Fruit fly (Drosophila melanogaster) whole organism, embryonic: ENCODE data around the gene Smox.

Source experiments
- Aef1 ChIP-seq: fragments of 200-800 bp; sonication (Bioruptor generic); IDR thresholded peaks from 3 replicates; pipeline ENCODE4 v1.3.6; 2022; ENCODE audit warnings: missing biosample characterization, missing genetic modification characterization
- CG11247 ChIP-seq: fragments of 200-800 bp; sonication (Bioruptor generic); IDR thresholded peaks from 2 replicates; pipeline ENCODE4 v1.3.6; 2022; ENCODE audit warnings: missing biosample characterization, missing genetic modification characterization
- CG12942 ChIP-seq: fragments of 200-800 bp; sonication (Bioruptor generic); optimal IDR thresholded peaks from 3 replicates; lab custom pipeline; 2016; ENCODE audit warnings: missing biosample characterization, missing genetic modification characterization
- CG13287 ChIP-seq: fragments of 200-800 bp; sonication (Bioruptor generic); IDR thresholded peaks from 2 replicates; pipeline ENCODE4 v1.3.6; 2022; ENCODE audit warnings: missing biosample characterization, missing genetic modification characterization; ENCODE audit not compliant: partially characterized antibody
- CG13424 ChIP-seq: fragments of 200-800 bp; sonication (Bioruptor generic); optimal IDR thresholded peaks from 2 replicates; lab custom pipeline; 2019; ENCODE audit warnings: missing biosample characterization, mild to moderate bottlenecking, missing genetic modification characterization, moderate library complexity
- CG1529 ChIP-seq: fragments of 200-800 bp; sonication (Bioruptor generic); optimal IDR thresholded peaks from 3 replicates; lab custom pipeline; 2018; ENCODE audit warnings: missing biosample characterization, missing genetic modification characterization
- CG15479 ChIP-seq: fragments of 200-800 bp; sonication (Bioruptor generic); optimal IDR thresholded peaks from 3 replicates; lab custom pipeline; 2019; ENCODE audit warnings: missing biosample characterization, mild to moderate bottlenecking, missing genetic modification characterization, moderate library complexity
- CG17385 ChIP-seq: fragments of 200-800 bp; sonication (Bioruptor generic); optimal IDR thresholded peaks from 3 replicates; lab custom pipeline; 2018; ENCODE audit warnings: missing biosample characterization, mild to moderate bottlenecking, missing genetic modification characterization
- CG1832 ChIP-seq: fragments of 200-800 bp; sonication (Bioruptor generic); optimal IDR thresholded peaks from 2 replicates; lab custom pipeline; 2017; ENCODE audit warnings: missing biosample characterization, mild to moderate bottlenecking, missing genetic modification characterization, inconsistent platforms
- CG18476 ChIP-seq: fragments of 200-800 bp; sonication (Bioruptor generic); optimal IDR thresholded peaks from 2 replicates; lab custom pipeline; 2016; ENCODE audit warnings: missing biosample characterization, mild to moderate bottlenecking, missing genetic modification characterization
- CG18599 ChIP-seq: fragments of 200-800 bp; sonication (Bioruptor generic); optimal IDR thresholded peaks from 3 replicates; lab custom pipeline; 2017; ENCODE audit warnings: missing biosample characterization, missing genetic modification characterization, mild to moderate bottlenecking, moderate library complexity, missing genetic modification reagents
- CG2199 ChIP-seq: fragments of 200-800 bp; sonication (Bioruptor generic); IDR thresholded peaks from 3 replicates; pipeline ENCODE4 v1.3.6; 2022; ENCODE audit warnings: missing biosample characterization, missing genetic modification characterization
- CG2889 ChIP-seq: fragments of 200-800 bp; sonication (Bioruptor generic); IDR thresholded peaks from 3 replicates; pipeline ENCODE4 v1.3.6; 2022; ENCODE audit warnings: missing biosample characterization, missing genetic modification characterization
- CG32532 ChIP-seq: fragments of 200-800 bp; sonication (Bioruptor generic); IDR thresholded peaks from 2 replicates; pipeline ENCODE4 v1.3.6; 2022; ENCODE audit warnings: missing biosample characterization, missing genetic modification characterization
- CG34224 ChIP-seq: fragments of 200-800 bp; sonication (Bioruptor generic); IDR thresholded peaks from 3 replicates; pipeline ENCODE4 v1.3.6; 2022; ENCODE audit warnings: missing biosample characterization, missing genetic modification characterization; ENCODE audit not compliant: partially characterized antibody
- CG34422 ChIP-seq: fragments of 200-800 bp; sonication (Bioruptor generic); IDR thresholded peaks from 3 replicates; pipeline ENCODE4 v1.3.6; 2022; ENCODE audit warnings: missing biosample characterization, missing genetic modification characterization
- CG4360 ChIP-seq: fragments of 200-800 bp; sonication (Bioruptor generic); IDR thresholded peaks from 2 replicates; pipeline ENCODE4 v1.3.6; 2022; ENCODE audit warnings: missing biosample characterization, missing genetic modification characterization
- CG7745 ChIP-seq: fragments of 200-800 bp; sonication (Bioruptor generic); optimal IDR thresholded peaks from 2 replicates; lab custom pipeline; 2018; ENCODE audit warnings: missing biosample characterization, mild to moderate bottlenecking, missing genetic modification characterization, moderate library complexity
- CG7963 ChIP-seq: fragments of 200-800 bp; sonication (Bioruptor generic); IDR thresholded peaks from 3 replicates; pipeline ENCODE4 v1.3.6; 2022; ENCODE audit warnings: missing biosample characterization, missing genetic modification characterization; ENCODE audit not compliant: partially characterized antibody
- CG8089 ChIP-seq: fragments of 200-800 bp; sonication (Bioruptor generic); optimal IDR thresholded peaks from 3 replicates; lab custom pipeline; 2016; ENCODE audit warnings: missing biosample characterization, missing genetic modification characterization
- CG9609 ChIP-seq: fragments of 200-800 bp; sonication (Bioruptor generic); optimal IDR thresholded peaks from 3 replicates; lab custom pipeline; 2016; ENCODE audit warnings: missing biosample characterization, missing genetic modification characterization
- CG9797 ChIP-seq: fragments of 200-800 bp; sonication (Bioruptor generic); optimal IDR thresholded peaks from 3 replicates; lab custom pipeline; 2018; ENCODE audit warnings: missing biosample characterization, mild to moderate bottlenecking, missing genetic modification characterization
- CG9817 ChIP-seq: fragments of 200-800 bp; sonication (Bioruptor generic); optimal IDR thresholded peaks from 2 replicates; lab custom pipeline; 2018; ENCODE audit warnings: missing biosample characterization, mild to moderate bottlenecking, missing genetic modification characterization, moderate library complexity
- Chrac-16 ChIP-seq: fragments of 200-800 bp; sonication (Bioruptor generic); optimal IDR thresholded peaks from 3 replicates; lab custom pipeline; 2016; ENCODE audit warnings: missing biosample characterization, missing genetic modification characterization
- D19A ChIP-seq: fragments of 200-800 bp; optimal IDR thresholded peaks from 3 replicates; lab custom pipeline; 2019; ENCODE audit warnings: missing biosample characterization, mild to moderate bottlenecking, missing genetic modification characterization, moderate library complexity
- Dip2 ChIP-seq: fragments of 200-800 bp; sonication (Bioruptor generic); IDR thresholded peaks from 2 replicates; pipeline ENCODE4 v1.3.6; 2022; ENCODE audit warnings: missing biosample characterization, missing genetic modification characterization
- Doc3 ChIP-seq: fragments of 200-800 bp; sonication (Bioruptor generic); IDR thresholded peaks from 3 replicates; pipeline ENCODE4 v1.3.6; 2022; ENCODE audit warnings: missing biosample characterization, missing genetic modification characterization; ENCODE audit not compliant: partially characterized antibody
- Fer2 ChIP-seq: fragments of 200-800 bp; sonication (Bioruptor generic); optimal IDR thresholded peaks from 2 replicates; lab custom pipeline; 2018; ENCODE audit warnings: missing biosample characterization, mild to moderate bottlenecking, missing genetic modification characterization, moderate library complexity
- HmgZ ChIP-seq: fragments of 200-800 bp; sonication (Bioruptor generic); optimal IDR thresholded peaks from 2 replicates; lab custom pipeline; 2018; ENCODE audit warnings: missing biosample characterization, mild to moderate bottlenecking, missing genetic modification characterization
- Jarid2 ChIP-seq: fragments of 200-800 bp; sonication (Bioruptor generic); optimal IDR thresholded peaks from 3 replicates; lab custom pipeline; 2017; ENCODE audit warnings: mild to moderate bottlenecking, missing biosample characterization, missing genetic modification reagents, missing genetic modification characterization
- Lpt ChIP-seq: fragments of >200 bp; optimal IDR thresholded peaks from 2 replicates; lab custom pipeline; 2018; ENCODE audit warnings: missing biosample characterization, missing genetic modification characterization
- Oaz ChIP-seq: fragments of 200-800 bp; sonication (Bioruptor generic); IDR thresholded peaks from 2 replicates; pipeline ENCODE4 v1.3.6; 2022; ENCODE audit warnings: missing biosample characterization, missing genetic modification characterization
- Oli ChIP-seq: fragments of 200-800 bp; sonication (Bioruptor generic); optimal IDR thresholded peaks from 2 replicates; lab custom pipeline; 2018; ENCODE audit warnings: missing biosample characterization, mild to moderate bottlenecking, missing genetic modification characterization, moderate library complexity
- abd-A ChIP-seq: fragments of 200-800 bp; sonication (Bioruptor generic); optimal IDR thresholded peaks from 3 replicates; lab custom pipeline; 2019; ENCODE audit warnings: missing biosample characterization, mild to moderate bottlenecking, missing genetic modification characterization, moderate library complexity
- az2 ChIP-seq: fragments of 200-800 bp; sonication (Bioruptor generic); optimal IDR thresholded peaks from 3 replicates; lab custom pipeline; 2016; ENCODE audit warnings: missing biosample characterization, missing genetic modification characterization
- chinmo ChIP-seq: fragments of 200-800 bp; sonication (Bioruptor generic); IDR thresholded peaks from 4 replicates; pipeline ENCODE4 v1.3.6; 2022; ENCODE audit warnings: missing biosample characterization, missing genetic modification characterization; ENCODE audit not compliant: partially characterized antibody
- ems ChIP-seq: fragments of 200-800 bp; sonication (Bioruptor generic); optimal IDR thresholded peaks from 3 replicates; lab custom pipeline; 2016; ENCODE audit warnings: missing biosample characterization, missing genetic modification characterization
- fu2 ChIP-seq: fragments of 200-800 bp; sonication (Bioruptor generic); optimal IDR thresholded peaks from 2 replicates; lab custom pipeline; 2016; ENCODE audit warnings: missing biosample characterization, missing genetic modification characterization
- h ChIP-seq: fragments of >200 bp; optimal IDR thresholded peaks from 2 replicates; lab custom pipeline; 2017
- hkb ChIP-seq, 2 experiments: fragments of 200-800 bp in 1 of 2; fragments of >200 bp in 1 of 2; sonication (Bioruptor generic) in 1 of 2; IDR thresholded peaks in 1 of 2; optimal IDR thresholded peaks in 1 of 2; 2 replicates each; pipeline versions ENCODE4 v1.3.6 to Lab custom; 2017 to 2022; ENCODE audit warnings: missing biosample characterization in 1 of 2, missing genetic modification characterization in 1 of 2
- nau ChIP-seq: fragments of 200-800 bp; sonication (Bioruptor generic); optimal IDR thresholded peaks from 3 replicates; lab custom pipeline; 2017; ENCODE audit warnings: missing biosample characterization, mild to moderate bottlenecking, missing genetic modification characterization, missing genetic modification reagents
- nmo ChIP-seq: fragments of 200-800 bp; sonication (Bioruptor generic); optimal IDR thresholded peaks from 2 replicates; lab custom pipeline; 2018; ENCODE audit warnings: missing biosample characterization, mild to moderate bottlenecking, missing genetic modification characterization, moderate library complexity
- odd ChIP-seq: fragments of 200-800 bp; sonication (Bioruptor generic); optimal IDR thresholded peaks from 2 replicates; lab custom pipeline; 2017; ENCODE audit warnings: missing biosample characterization, mild to moderate bottlenecking, missing genetic modification characterization
- org-1 ChIP-seq: fragments of 200-800 bp; sonication (Bioruptor generic); optimal IDR thresholded peaks from 2 replicates; lab custom pipeline; 2017; ENCODE audit warnings: missing biosample characterization, missing genetic modification characterization
- row ChIP-seq: fragments of 200-800 bp; sonication (Bioruptor generic); IDR thresholded peaks from 3 replicates; pipeline ENCODE4 v1.3.6; 2022; ENCODE audit warnings: missing biosample characterization, missing genetic modification characterization
- seq ChIP-seq: fragments of 200-800 bp; sonication (Bioruptor generic); IDR thresholded peaks from 2 replicates; pipeline ENCODE4 v1.3.6; 2022; ENCODE audit warnings: missing biosample characterization, missing genetic modification characterization
- sr ChIP-seq: fragments of 200-800 bp; sonication (Bioruptor generic); IDR thresholded peaks from 3 replicates; pipeline ENCODE4 v1.3.6; 2022; ENCODE audit warnings: missing biosample characterization, missing genetic modification characterization
- stwl ChIP-seq: fragments of 200-800 bp; sonication (Bioruptor generic); optimal IDR thresholded peaks from 3 replicates; lab custom pipeline; 2018; ENCODE audit warnings: missing biosample characterization, mild to moderate bottlenecking, missing genetic modification characterization, moderate library complexity
- twi ChIP-seq: fragments of 200-800 bp; optimal IDR thresholded peaks from 2 replicates; lab custom pipeline; 2019; ENCODE audit warnings: missing biosample characterization, mild to moderate bottlenecking, missing genetic modification characterization, moderate library complexity
- zf30C ChIP-seq: fragments of 200-800 bp; sonication (Bioruptor generic); optimal IDR thresholded peaks from 3 replicates; lab custom pipeline; 2018; ENCODE audit warnings: missing biosample characterization, mild to moderate bottlenecking, missing genetic modification characterization

Gene Smox

DNA sequence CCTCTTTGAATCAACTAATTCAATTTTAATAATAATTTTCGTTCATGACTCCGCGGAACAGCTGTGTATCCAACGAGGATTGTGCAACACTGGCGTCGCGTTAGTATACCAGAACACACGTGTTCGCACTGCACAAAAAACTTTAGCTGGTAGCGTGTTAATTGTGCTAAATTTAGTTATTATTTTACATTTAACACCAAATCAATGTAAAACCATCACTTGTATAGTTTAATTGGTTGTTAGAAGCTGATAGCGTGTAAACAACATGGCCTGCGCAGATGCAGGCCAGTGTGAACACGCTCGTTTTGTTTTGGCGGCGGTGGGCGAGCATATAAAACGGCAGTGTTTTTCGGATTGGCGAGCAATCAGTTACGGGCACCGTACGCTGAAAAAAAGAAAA lies 15.2 kb upstream of the Smox start, which contains the start of the genes Traf6 and GIIIspla2 (continued):
- TF ChIP-seq stwl (tag; lab: Kevin White, UChicago) = peak; percentile 94
- TF ChIP-seq org-1 (GFP tag; lab: Kevin White, UChicago) = peak; percentile 62
- TF ChIP-seq ems (GFP tag; lab: Kevin White, UChicago) = peak; percentile 63
- peak; percentile 83 for TF ChIP-seq nmo (GFP tag; lab: Kevin White, UChicago)
- TF ChIP-seq Jarid2 (GFP tag; lab: Kevin White, UChicago) = peak; percentile 48
- TF ChIP-seq nau (GFP tag; lab: Kevin White, UChicago) = no peak
- peak; percentile 81 for TF ChIP-seq HmgZ (tag; lab: Kevin White, UChicago)
- TF ChIP-seq Dip2 = no peak
- no peak for TF ChIP-seq CG4360 (GFP tag; lab: Robert Waterston, UW)
- TF ChIP-seq twi (tag; lab: Kevin White, UChicago) = peak; percentile 63
- peak; percentile 88 for TF ChIP-seq CG9817 (tag; lab: Kevin White, UChicago)
- peak; percentile 63 for TF ChIP-seq CG11247 (GFP tag; lab: Robert Waterston, UW)
- peak; percentile 93 for TF ChIP-seq row (GFP tag; lab: Robert Waterston, UW)
- peak; percentile 70 for TF ChIP-seq Oli (tag; lab: Kevin White, UChicago)
- TF ChIP-seq Fer2 (tag; lab: Kevin White, UChicago) = peak; percentile 53
- TF ChIP-seq chinmo (GFP tag; lab: Robert Waterston, UW) = no peak
- peak; percentile 68; the same call in 1 of the 3 replicates for TF ChIP-seq CG2199
- TF ChIP-seq CG9797 = peak; percentile 45
- TF ChIP-seq CG8089 (GFP tag; lab: Kevin White, UChicago) = peak; percentile 53
- TF ChIP-seq odd (GFP tag; lab: Kevin White, UChicago) = no peak
- TF ChIP-seq CG13287 (GFP tag; lab: Robert Waterston, UW) = peak; percentile 59
- peak; percentile 59 for TF ChIP-seq az2 (GFP tag; lab: Kevin White, UChicago)
- TF ChIP-seq Chrac-16 (GFP tag; lab: Kevin White, UChicago) = peak; percentile 60
- TF ChIP-seq CG2889 (GFP tag; lab: Robert Waterston, UW) = 0 out of 3 replicates have a peak, but pooled peaks have one; percentile 42
- TF ChIP-seq CG1832 (GFP tag; lab: Kevin White, UChicago) = no peak
- TF ChIP-seq CG1529 (GFP tag; lab: Kevin White, UChicago) = no peak
- TF ChIP-seq D19A (tag; lab: Kevin White, UChicago) = no peak
- peak; percentile 84 for TF ChIP-seq CG18599 (GFP tag; lab: Kevin White, UChicago)
- TF ChIP-seq CG32532 (GFP tag; lab: Robert Waterston, UW) = peak; percentile 83
- no peak for TF ChIP-seq CG7963 (GFP tag; lab: Robert Waterston, UW)
- peak; percentile 65 for TF ChIP-seq CG17385 (GFP tag; lab: Kevin White, UChicago)
- TF ChIP-seq abd-A = no peak
- TF ChIP-seq CG18476 = peak; percentile 79
- peak; percentile 45; the same call in 2 of the 3 replicates for TF ChIP-seq Aef1 (GFP tag; lab: Robert Waterston, UW)
- TF ChIP-seq CG34224 (GFP tag; lab: Robert Waterston, UW) = no peak
- peak; percentile 56 for TF ChIP-seq CG12942 (GFP tag; lab: Kevin White, UChicago)
- TF ChIP-seq zf30C = no peak
- TF ChIP-seq fu2 (GFP tag; lab: Kevin White, UChicago) = peak; percentile 78
- peak; percentile 56 for TF ChIP-seq seq (GFP tag; lab: Robert Waterston, UW)
- no peak for TF ChIP-seq CG7745 (tag; lab: Kevin White, UChicago)
- no peak for TF ChIP-seq Lpt
- TF ChIP-seq CG34422 (GFP tag; lab: Robert Waterston, UW) = peak; percentile 73; the same call in 2 of the 3 replicates
- TF ChIP-seq sr (GFP tag; lab: Robert Waterston, UW) = no peak
- TF ChIP-seq CG9609 = peak; percentile 59
- no peak for TF ChIP-seq Doc3 (GFP tag; lab: Robert Waterston, UW)
- TF ChIP-seq CG15479 (GFP tag; lab: Kevin White, UChicago) = no peak
- TF ChIP-seq h (lab: Kevin White, UChicago) = no peak
- peak; percentile 83 for TF ChIP-seq CG13424 (tag; lab: Kevin White, UChicago)
- no peak for TF ChIP-seq Oaz (GFP tag; lab: Robert Waterston, UW)
- no peak for TF ChIP-seq hkb (optimal IDR thresholded peaks at IDR 0.05; lab: Kevin White, UChicago)
- peak; percentile 71 for TF ChIP-seq hkb (GFP tag; IDR thresholded peaks at IDR 0.05; lab: Robert Waterston, UW)
